Worm (Caenorhabditis elegans) whole organism, young adult: ENCODE measurements around the gene acbp-8.

Source experiments
- B0336.3 ChIP-seq: fragments of 200-800 bp; sonication (Bioruptor generic); IDR thresholded peaks from 2 replicates; pipeline ENCODE4 v1.3.6; 2022; ENCODE audit warnings: missing genetic modification characterization, missing compliant biosample characterization
- F37B4.10 ChIP-seq: fragments of 200-800 bp; sonication (Bioruptor generic); IDR thresholded peaks from 2 replicates; pipeline ENCODE4 v1.3.6; 2022; ENCODE audit warnings: missing genetic modification characterization, missing compliant biosample characterization
- F49E8.2 ChIP-seq: sonication (generic microtip); optimal IDR thresholded peaks from 3 replicates; lab custom pipeline; 2017; ENCODE audit warnings: missing genetic modification characterization, mild to moderate bottlenecking, missing compliant biosample characterization, antibody characterized with exemption, moderate library complexity; ENCODE audit not compliant: insufficient read depth
- ama-1 ChIP-seq, 3 experiments: fragments of 150-350 bp in 1 of 3; sonication (generic microtip) in 2 of 3; optimal IDR thresholded peaks; 2 replicates each; lab custom pipeline; 2014 to 2018; ENCODE audit warnings: missing biosample characterization in 2 of 3, missing genetic modification characterization in 2 of 3, missing genetic modification reagents in 2 of 3
- cebp-1 ChIP-seq, 2 experiments: fragments of 200-800 bp in 1 of 2; sonication (Bioruptor generic) in 1 of 2; sonication (generic microtip) in 1 of 2; IDR thresholded peaks in 1 of 2; optimal IDR thresholded peaks in 1 of 2; 2 replicates each; pipeline versions ENCODE4 v1.3.6 to Lab custom; 2017 to 2022; ENCODE audit warnings: missing compliant biosample characterization in 2 of 2, missing genetic modification characterization in 2 of 2, mild to moderate bottlenecking in 1 of 2, missing genetic modification reagents in 1 of 2, moderate library complexity in 1 of 2
- dox-1 ChIP-seq: fragments of 200-800 bp; sonication (Bioruptor generic); IDR thresholded peaks from 2 replicates; pipeline ENCODE4 v1.3.6; 2022; ENCODE audit warnings: missing genetic modification reagents, missing genetic modification characterization, missing compliant biosample characterization
- him-1 ChIP-seq: sonication (generic microtip); optimal IDR thresholded peaks from 2 replicates; lab custom pipeline; 2016; ENCODE audit warnings: missing genotype, missing genetic modification reagents, missing genetic modification characterization, missing compliant biosample characterization
- mes-4 ChIP-seq: sonication (generic microtip); optimal IDR thresholded peaks from 2 replicates; lab custom pipeline; 2016; ENCODE audit warnings: missing genotype, missing genetic modification characterization, missing compliant biosample characterization
- mxl-1 ChIP-seq: sonication (generic microtip); optimal IDR thresholded peaks from 2 replicates; lab custom pipeline; 2016; ENCODE audit warnings: missing genetic modification characterization, missing compliant biosample characterization
- nhr-27 ChIP-seq: fragments of 200-800 bp; sonication (Bioruptor generic); optimal IDR thresholded peaks from 2 replicates; lab custom pipeline; 2018; ENCODE audit warnings: mild to moderate bottlenecking, missing genetic modification characterization, moderate library complexity, missing compliant biosample characterization
- pha-4 ChIP-seq: fragments of 150-350 bp; sonication (generic microtip); optimal IDR thresholded peaks from 2 replicates; lab custom pipeline; 2014; ENCODE audit warnings: missing biosample characterization, missing genetic modification reagents, missing genetic modification characterization
- snpc-3.4 ChIP-seq: sonication (generic microtip); optimal IDR thresholded peaks from 2 replicates; lab custom pipeline; 2017; ENCODE audit warnings: missing genetic modification characterization, mild to moderate bottlenecking, missing compliant biosample characterization, antibody characterized with exemption, moderate library complexity, missing genotype, missing genetic modification reagents
- unc-130 ChIP-seq: sonication (generic microtip); optimal IDR thresholded peaks from 2 replicates; lab custom pipeline; 2016; ENCODE audit warnings: missing genetic modification reagents, missing genetic modification characterization, missing compliant biosample characterization
- unc-62 ChIP-seq: fragments of 150-350 bp; optimal IDR thresholded peaks from 2 replicates; lab custom pipeline; 2014; ENCODE audit warnings: missing biosample characterization, missing genetic modification reagents, missing genetic modification characterization

- TF ChIP-seq F37B4.10 (GFP tag; lab: Robert Waterston, UW) = no peak
- no peak for TF ChIP-seq F49E8.2
- no peak for TF ChIP-seq B0336.3 (GFP tag; lab: Robert Waterston, UW)
- TF ChIP-seq cebp-1 (GFP tag; IDR thresholded peaks at IDR 0.05; lab: Robert Waterston, UW) = no peak
- TF ChIP-seq cebp-1 (tag; optimal IDR thresholded peaks at IDR 0.05; lab: Kevin White, UChicago) = no peak
- TF ChIP-seq pha-4 = no peak
- TF ChIP-seq unc-62 (GFP tag; lab: Kevin White, UChicago) = no peak
- TF ChIP-seq him-1 (tag; lab: Kevin White, UChicago) = no peak
- no peak for TF ChIP-seq ama-1 (optimal IDR thresholded peaks at IDR 0.05; lab: Kevin White, UChicago)
- no peak for TF ChIP-seq ama-1 (GFP tag; optimal IDR thresholded peaks at IDR 0.05; lab: Kevin White, UChicago)
- no peak for TF ChIP-seq dox-1 (GFP tag; lab: Robert Waterston, UW)
- TF ChIP-seq snpc-3.4 = no peak
- no peak for TF ChIP-seq unc-130 (GFP tag; lab: Kevin White, UChicago)
- TF ChIP-seq mxl-1 (tag; lab: Kevin White, UChicago) = no peak
- TF ChIP-seq nhr-27 (tag; lab: Kevin White, UChicago) = no peak
- TF ChIP-seq mes-4 = no peak
These were observed 46.6 kb downstream of the acbp-8 start for ce11 chrIII:2675449-2675848.
